Worm (Caenorhabditis elegans): ENCODE results near the gene nhr-281.
A peak's percentile ranks its signal among the peaks of the same experiment; 100 is the strongest.

nhr-281 gene

ce11 chrX:14115480-14116161, 2.4 kb upstream of the nhr-281 start, which contains the start of gene F28H6.7 (continued):
- TF ChIP-seq Y79H2A.3 (GFP tag; conservative IDR thresholded peaks at IDR 0.05) (no peak), atf-7 (tag; optimal IDR thresholded peaks at IDR 0.05) (peak; percentile 8), B0261.1 (tag; optimal IDR thresholded peaks at IDR 0.05) (peak; percentile 88), ama-1 (optimal IDR thresholded peaks at IDR 0.05) (no peak), ama-1 (GFP tag; optimal IDR thresholded peaks at IDR 0.05) (peak in 1 of 2 experiments; percentile 15), hmg-1.2 (GFP tag; IDR thresholded peaks at IDR 0.05) (peak; percentile 73), cebp-1 (GFP tag; IDR thresholded peaks at IDR 0.05) (no peak), cebp-1 (tag; optimal IDR thresholded peaks at IDR 0.05) (no peak), hsf-1 (GFP tag; IDR thresholded peaks at IDR 0.05) (no peak), rec-8 (tag; optimal IDR thresholded peaks at IDR 0.05) (peak; percentile 27 to 54), nhr-120 (GFP tag; IDR thresholded peaks at IDR 0.05) (no peak), B0035.1 (tag; optimal IDR thresholded peaks at IDR 0.05) (peak; percentile 49), ets-4 (GFP tag; optimal IDR thresholded peaks at IDR 0.05) (no peak), aptf-2 (GFP tag; conservative IDR thresholded peaks at IDR 0.05) (no peak; the same call in 1 of the 2 replicates), ztf-18 (tag; optimal IDR thresholded peaks at IDR 0.05) (peak; percentile 51), tbp1 (GFP tag; optimal IDR thresholded peaks at IDR 0.05) (peak; percentile 97), egrh-3 (GFP tag; IDR thresholded peaks at IDR 0.05) (peak; percentile 27; the same call in 1 of the 2 replicates), madf-3 (GFP tag; IDR thresholded peaks at IDR 0.05) (peak; percentile 68; the same call in 1 of the 2 replicates), ztf-25 (GFP tag; IDR thresholded peaks at IDR 0.05) (0 out of 2 replicates have a peak, but pooled peaks have one; percentile 65), hmg-20 (GFP tag; IDR thresholded peaks at IDR 0.05) (peak; percentile 76; the same call in 1 of the 2 replicates), rcor-1 (GFP tag; IDR thresholded peaks at IDR 0.05) (0 out of 2 replicates have a peak, but pooled peaks have one; percentile 39), B0336.3 (GFP tag; IDR thresholded peaks at IDR 0.05) (no peak), ztf-28 (GFP tag; IDR thresholded peaks at IDR 0.05) (peak; percentile 61; the same call in 1 of the 2 replicates), unc-130 (GFP tag; optimal IDR thresholded peaks at IDR 0.05) (peak; percentile 32), ceh-40 (GFP tag; IDR thresholded peaks at IDR 0.05) (0 out of 2 replicates have a peak, but pooled peaks have one; percentile 73), nhr-90 (tag; optimal IDR thresholded peaks at IDR 0.05) (peak; percentile 66), ceh-79 (tag; optimal IDR thresholded peaks at IDR 0.05) (peak; percentile 27)

ce11 chrX:14108245-14108644, 5.0 kb downstream of the nhr-281 start, which contains the start of gene F16B12.7:
F16B12.7 (plus strand) TSS chrX:14108545.
- TF ChIP-seq sea-2 (GFP tag; IDR thresholded peaks at IDR 0.05) (no peak), repo-1 (tag; optimal IDR thresholded peaks at IDR 0.05) (no peak), him-1 (tag; optimal IDR thresholded peaks at IDR 0.05) (no peak), bed-1 (GFP tag; IDR thresholded peaks at IDR 0.05) (no peak), snpc-1.1 (tag; optimal IDR thresholded peaks at IDR 0.05; ENCODE audit: insufficient read depth) (no peak), unc-62 (GFP tag; optimal IDR thresholded peaks at IDR 0.05) (no peak), B0035.1 (tag; optimal IDR thresholded peaks at IDR 0.05) (no peak), nfya-2 (GFP tag; IDR thresholded peaks at IDR 0.05) (no peak), lir-1 (GFP tag; conservative IDR thresholded peaks at IDR 0.05) (no peak), B0261.1 (tag; optimal IDR thresholded peaks at IDR 0.05) (no peak), lsl-1 (GFP tag; optimal IDR thresholded peaks at IDR 0.05) (no peak), atf-7 (tag; optimal IDR thresholded peaks at IDR 0.05) (no peak), mes-4 (tag; optimal IDR thresholded peaks at IDR 0.05) (no peak), athp-1 (tag; optimal IDR thresholded peaks at IDR 0.05) (no peak), F37B4.10 (GFP tag; IDR thresholded peaks at IDR 0.05) (no peak), efl-1 (GFP tag; optimal IDR thresholded peaks at IDR 0.05) (no peak), dox-1 (GFP tag; IDR thresholded peaks at IDR 0.05) (no peak), lsy-27 (tag; optimal IDR thresholded peaks at IDR 0.05; ENCODE audit: borderline replicate concordance, insufficient read depth) (no peak), madf-10 (tag; optimal IDR thresholded peaks at IDR 0.05) (no peak)

Measured in whole organism, young adult.